Fruit fly (Drosophila melanogaster) whole organism, embryonic: Measurements from ENCODE around the gene asun.

ENCODE experiments used
- CG2678 ChIP-seq: fragments of 200-800 bp; sonication (Bioruptor generic); optimal IDR thresholded peaks from 3 replicates; lab custom pipeline; 2019; ENCODE audit warnings: missing biosample characterization, mild to moderate bottlenecking, missing genetic modification characterization, moderate library complexity
- CG4820 ChIP-seq: fragments of 200-800 bp; sonication (Bioruptor generic); optimal IDR thresholded peaks from 3 replicates; lab custom pipeline; 2016; ENCODE audit warnings: missing biosample characterization, missing genetic modification characterization
- psq ChIP-seq: fragments of 200-800 bp; sonication (Bioruptor generic); optimal IDR thresholded peaks from 2 replicates; lab custom pipeline; 2017; ENCODE audit warnings: missing biosample characterization, missing genetic modification characterization
- sob ChIP-seq: fragments of 200-800 bp; sonication (Bioruptor generic); IDR thresholded peaks from 2 replicates; pipeline ENCODE4 v1.3.6; 2022; ENCODE audit warnings: missing biosample characterization, missing genetic modification characterization

DNA sequence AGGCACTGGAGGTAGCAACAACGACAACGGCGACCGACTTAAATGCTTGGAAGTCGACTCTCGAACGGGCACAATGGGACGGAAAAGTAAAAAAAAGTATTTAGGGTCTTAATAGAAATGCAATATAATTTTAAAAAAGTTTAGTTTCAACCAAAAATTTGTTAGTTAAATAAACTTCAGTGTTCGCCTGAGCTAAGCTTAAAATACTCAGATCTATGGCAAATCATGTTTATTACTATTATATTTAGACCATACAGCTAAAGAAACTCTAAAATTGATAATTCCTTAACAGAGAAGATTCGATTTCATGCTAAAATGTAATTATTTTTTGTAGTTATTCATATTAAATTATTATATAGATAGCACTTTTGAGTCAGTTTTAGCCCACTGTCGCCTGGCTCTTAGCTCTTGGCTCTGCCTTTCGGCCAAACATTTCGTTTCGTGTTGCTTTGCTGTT is 10.6 kb upstream of the asun start:
- no peak for TF ChIP-seq sob
- TF ChIP-seq CG4820 (GFP tag; lab: Kevin White, UChicago) = peak; percentile 69
- peak; percentile 34 for TF ChIP-seq psq (GFP tag; lab: Kevin White, UChicago)
- TF ChIP-seq CG2678 = peak; percentile 93
